Fruit fly (Drosophila melanogaster): ENCODE results near the gene CG32485.

Gene CG32485

DNA sequence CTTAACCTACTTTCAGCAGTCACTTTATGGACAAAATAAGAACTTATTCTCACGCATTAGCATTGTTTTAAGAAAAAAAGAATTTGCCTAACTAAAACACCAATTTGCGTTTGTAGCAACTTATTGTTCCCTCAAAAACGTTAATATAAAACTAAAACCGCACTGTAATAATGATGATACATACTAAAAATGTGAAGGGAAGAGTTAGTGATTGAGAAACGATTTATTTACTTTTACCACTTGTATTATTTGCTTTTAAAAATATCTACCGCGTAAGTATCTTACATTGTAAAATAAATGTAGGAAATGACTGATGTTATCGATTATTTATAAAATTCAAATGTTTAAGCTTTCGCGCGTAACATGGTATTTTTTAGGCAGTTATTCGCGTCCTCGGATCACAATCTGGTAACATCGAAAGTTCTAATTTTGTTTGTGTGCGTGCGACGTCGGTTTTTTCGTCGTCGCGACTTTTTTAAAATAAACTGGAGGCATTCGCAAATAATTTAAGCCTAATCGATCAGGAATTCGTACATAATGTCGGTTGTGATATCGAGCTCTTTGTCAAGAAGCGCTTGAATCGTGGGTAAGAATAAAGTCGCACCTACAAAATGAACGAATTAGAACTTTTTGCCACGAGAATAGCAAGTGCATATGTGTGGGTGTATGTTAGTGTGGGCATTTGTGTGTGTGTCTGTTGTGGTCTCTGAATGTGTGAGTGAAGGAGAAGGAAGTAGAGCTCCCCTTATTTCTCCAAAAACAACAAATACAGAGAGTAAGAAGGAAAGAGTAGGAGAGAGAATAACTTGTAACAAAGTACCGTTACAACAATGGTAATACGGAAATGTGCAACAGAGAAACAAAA, 15.1 kb upstream of the CG32485 start, which contains the start of gene CG2162 (continued):
- TF ChIP-seq Doc3 (GFP tag; IDR thresholded peaks at IDR 0.05; ENCODE audit: partially characterized antibody) (no peak), CoRest (tag; optimal IDR thresholded peaks at IDR 0.05) (no peak), CG18599 (GFP tag; optimal IDR thresholded peaks at IDR 0.05) (no peak), CG17359 (tag; optimal IDR thresholded peaks at IDR 0.05) (no peak), tap (tag; optimal IDR thresholded peaks at IDR 0.05) (no peak), so (GFP tag; IDR thresholded peaks at IDR 0.05) (no peak), CG1647 (GFP tag; optimal IDR thresholded peaks at IDR 0.05) (no peak), CTCF (GFP tag; optimal IDR thresholded peaks at IDR 0.05) (peak; percentile 23), D (optimal IDR thresholded peaks at IDR 0.05) (no peak), D (GFP tag; optimal IDR thresholded peaks at IDR 0.05) (no peak), CG10267 (tag; optimal IDR thresholded peaks at IDR 0.05) (peak; percentile 13), cad (GFP tag; optimal IDR thresholded peaks at IDR 0.05) (no peak), nerfin-2 (GFP tag; IDR thresholded peaks at IDR 0.05; ENCODE audit: partially characterized antibody) (no peak), CG7556 (GFP tag; optimal IDR thresholded peaks at IDR 0.05) (no peak), Ravus (GFP tag; IDR thresholded peaks at IDR 0.05) (no peak), Bteb2 (GFP tag; optimal IDR thresholded peaks at IDR 0.05) (no peak), nmo (GFP tag; optimal IDR thresholded peaks at IDR 0.05) (peak; percentile 0), CG6654 (GFP tag; optimal IDR thresholded peaks at IDR 0.05) (no peak), CG4404 (GFP tag; IDR thresholded peaks at IDR 0.05) (no peak), CG15601 (tag; optimal IDR thresholded peaks at IDR 0.05) (no peak), CG2199 (GFP tag; IDR thresholded peaks at IDR 0.05) (no peak), CG18619 (GFP tag; optimal IDR thresholded peaks at IDR 0.05) (no peak), toy (GFP tag; IDR thresholded peaks at IDR 0.05) (no peak), eve (GFP tag; optimal IDR thresholded peaks at IDR 0.05) (peak in 1 of 2 experiments; percentile 82), Side (GFP tag; optimal IDR thresholded peaks at IDR 0.05) (no peak), CG2120 (GFP tag; optimal IDR thresholded peaks at IDR 0.05) (no peak), br (optimal IDR thresholded peaks at IDR 0.05) (no peak), CG14860 (GFP tag; IDR thresholded peaks at IDR 0.05; ENCODE audit: partially characterized antibody) (no peak), CG10654 (GFP tag; optimal IDR thresholded peaks at IDR 0.05) (no peak), salm (tag; optimal IDR thresholded peaks at IDR 0.05) (no peak), CG17186 (GFP tag; optimal IDR thresholded peaks at IDR 0.05) (no peak), grn (GFP tag; optimal IDR thresholded peaks at IDR 0.05) (no peak), ems (GFP tag; optimal IDR thresholded peaks at IDR 0.05) (no peak), CG12942 (GFP tag; optimal IDR thresholded peaks at IDR 0.05) (no peak), CG15514 (GFP tag; optimal IDR thresholded peaks at IDR 0.05) (peak; percentile 28), Sry-β (GFP tag; optimal IDR thresholded peaks at IDR 0.05) (no peak), MTF-1 (GFP tag; optimal IDR thresholded peaks at IDR 0.05; ENCODE audit: borderline replicate concordance) (no peak), ewg (GFP tag; optimal IDR thresholded peaks at IDR 0.05) (peak; percentile 8), CG15011 (GFP tag; optimal IDR thresholded peaks at IDR 0.05) (no peak), disco-r (GFP tag; optimal IDR thresholded peaks at IDR 0.05) (no peak), trh (GFP tag; optimal IDR thresholded peaks at IDR 0.05) (no peak), ranshi (GFP tag; IDR thresholded peaks at IDR 0.05) (no peak), CG32767 (GFP tag; IDR thresholded peaks at IDR 0.05) (no peak), p53 (GFP tag; optimal IDR thresholded peaks at IDR 0.05) (no peak), gsb-n (tag; optimal IDR thresholded peaks at IDR 0.05) (no peak), HLH4C (GFP tag; IDR thresholded peaks at IDR 0.05; ENCODE audit: partially characterized antibody) (no peak), CG6175 (GFP tag; IDR thresholded peaks at IDR 0.05) (no peak), Elba2 (GFP tag; optimal IDR thresholded peaks at IDR 0.05) (no peak), CG9215 (GFP tag; IDR thresholded peaks at IDR 0.05) (no peak), CG17361 (GFP tag; IDR thresholded peaks at IDR 0.05) (no peak), MESR4 (GFP tag; optimal IDR thresholded peaks at IDR 0.05) (peak; percentile 79)

Measured in whole organism, embryonic.